Fruit fly (Drosophila melanogaster) S2 (cell line): ENCODE data around the gene CG15160.

Source experiments
- CG8478 ChIP-seq: fragments of >200 bp; optimal IDR thresholded peaks from 2 replicates; lab custom pipeline; 2018
- CTCF ChIP-seq, 2 experiments: fragments of >200 bp; optimal IDR thresholded peaks; 2 replicates each; lab custom pipeline; 2018

- TF ChIP-seq CTCF (optimal IDR thresholded peaks at IDR 0.05; lab: Kevin White, UChicago) (no peak), CG8478 (lab: Kevin White, UChicago) (no peak)
Observed at dm6 chr2L:18624362-18624761, 33.7 kb downstream of the CG15160 start.
